Fruit fly (Drosophila melanogaster) whole organism, wandering third instar larva: ENCODE results near the gene Nup133.

ENCODE experiments used
- Dfd ChIP-seq: fragments of >200 bp; optimal IDR thresholded peaks from 2 replicates; lab custom pipeline; 2017; ENCODE audit warnings: missing biosample characterization, missing genetic modification characterization
- Rel ChIP-seq, 2 experiments: fragments of 200-800 bp; sonication (Bioruptor generic) in 1 of 2; optimal IDR thresholded peaks; 2 replicates in 1 of 2; 3 replicates in 1 of 2; lab custom pipeline; 2016 to 2019; ENCODE audit warnings: mild to moderate bottlenecking in 2 of 2, missing biosample characterization in 2 of 2, missing genetic modification characterization in 2 of 2, moderate library complexity in 1 of 2
- fru ChIP-seq: fragments of 200-800 bp; sonication (Bioruptor generic); optimal IDR thresholded peaks from 3 replicates; lab custom pipeline; 2016; ENCODE audit warnings: missing biosample characterization, mild to moderate bottlenecking, missing genetic modification characterization
- jim ChIP-seq: fragments of 175-275, 200-325 bp; sonication (Bioruptor generic); optimal IDR thresholded peaks from 2 replicates; lab custom pipeline; 2016; ENCODE audit warnings: missing biosample characterization, mild to moderate bottlenecking, missing genetic modification characterization
- pan ChIP-seq: fragments of >200 bp; optimal IDR thresholded peaks from 2 replicates; lab custom pipeline; 2017
- psq ChIP-seq: fragments of 200-800 bp; sonication (Bioruptor generic); optimal IDR thresholded peaks from 3 replicates; lab custom pipeline; 2017; ENCODE audit warnings: missing biosample characterization, mild to moderate bottlenecking, missing genetic modification characterization, moderate library complexity
- rgr ChIP-seq: fragments of 200-800 bp; sonication (Bioruptor generic); optimal IDR thresholded peaks from 3 replicates; lab custom pipeline; 2016; ENCODE audit warnings: missing biosample characterization, mild to moderate bottlenecking, missing genetic modification characterization

DNA sequence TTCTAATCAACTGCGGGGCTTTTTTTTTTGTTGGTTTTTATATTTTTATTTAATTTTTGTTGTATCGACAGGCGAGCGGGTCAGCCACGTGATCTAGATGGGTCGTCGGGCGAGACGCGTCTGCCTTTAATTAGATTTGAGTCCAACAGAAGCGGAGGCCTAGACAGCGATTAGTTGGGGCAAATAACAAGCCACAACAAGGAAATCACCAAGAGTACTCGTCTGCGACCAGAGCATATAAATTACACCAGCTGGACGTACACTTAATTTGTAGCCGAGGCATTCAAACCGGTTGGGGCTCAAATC lies 5.5 kb upstream of the Nup133 start:
- no peak for TF ChIP-seq Dfd
- TF ChIP-seq Rel (GFP tag; optimal IDR thresholded peaks at IDR 0.05; lab: Kevin White, UChicago) = no peak
- no peak for TF ChIP-seq Rel (tag; optimal IDR thresholded peaks at IDR 0.05; lab: Kevin White, UChicago)
- no peak for TF ChIP-seq rgr (GFP tag; lab: Kevin White, UChicago)
- TF ChIP-seq psq (GFP tag; lab: Kevin White, UChicago) = no peak
- TF ChIP-seq pan (lab: Kevin White, UChicago) = no peak
- no peak for TF ChIP-seq jim (GFP tag; lab: Kevin White, UChicago)
- TF ChIP-seq fru (GFP tag; lab: Kevin White, UChicago) = no peak
